Worm (Caenorhabditis elegans) whole organism, L4 larva: ENCODE measurements around the gene ZK1320.9.
A peak's percentile ranks its signal among the peaks of the same experiment; 100 is the strongest.

Experiments
- F10B5.3 ChIP-seq: sonication (generic microtip); optimal IDR thresholded peaks from 2 replicates; lab custom pipeline; 2016; ENCODE audit warnings: mild to moderate bottlenecking, missing genetic modification characterization, missing compliant biosample characterization
- F26F4.8 ChIP-seq: fragments of 200-800 bp; sonication (Bioruptor generic); conservative IDR thresholded peaks from 2 replicates; pipeline ENCODE4 v1.3.6; 2022; ENCODE audit warnings: missing genetic modification characterization, missing compliant biosample characterization
- R02D3.7 ChIP-seq: fragments of 150-350 bp; sonication (generic microtip); optimal IDR thresholded peaks from 3 replicates; lab custom pipeline; 2014; ENCODE audit warnings: missing biosample characterization, missing genetic modification characterization
- Y5F2A.4 ChIP-seq: fragments of 200-800 bp; sonication (Bioruptor generic); optimal IDR thresholded peaks from 2 replicates; lab custom pipeline; 2018; ENCODE audit warnings: mild to moderate bottlenecking, missing genetic modification characterization, missing compliant biosample characterization
- aha-1 ChIP-seq: fragments of 150-350 bp; peaks from one replicate; lab custom pipeline; 2014; ENCODE audit warnings: missing biosample characterization, missing genetic modification characterization
- ceh-82 ChIP-seq: sonication (generic microtip); optimal IDR thresholded peaks from 2 replicates; lab custom pipeline; 2017; ENCODE audit warnings: missing biosample characterization, missing genetic modification characterization
- daf-12 ChIP-seq: fragments of 150-350 bp; optimal IDR thresholded peaks from 2 replicates; lab custom pipeline; 2014; ENCODE audit warnings: missing biosample characterization, missing genetic modification reagents, missing genetic modification characterization
- daf-19 ChIP-seq: fragments of 200-800 bp; sonication (Bioruptor generic); conservative IDR thresholded peaks from 2 replicates; pipeline ENCODE4 v1.3.6; 2022; ENCODE audit warnings: missing genetic modification characterization, missing compliant biosample characterization
- dmd-8 ChIP-seq: fragments of 200-800 bp; sonication (Bioruptor generic); IDR thresholded peaks from 2 replicates; pipeline ENCODE4 v1.3.6; 2022; ENCODE audit warnings: missing genetic modification characterization, missing compliant biosample characterization
- dmd-9 ChIP-seq: fragments of 200-800 bp; sonication (Bioruptor generic); IDR thresholded peaks from 2 replicates; pipeline ENCODE4 v1.3.6; 2022; ENCODE audit warnings: missing genetic modification reagents, missing genetic modification characterization, missing compliant biosample characterization
- dpl-1 ChIP-seq: fragments of 150-350 bp; optimal IDR thresholded peaks from 2 replicates; lab custom pipeline; 2014; ENCODE audit warnings: missing biosample characterization, missing genetic modification reagents, missing genetic modification characterization
- duxl-1 ChIP-seq: sonication (generic microtip); optimal IDR thresholded peaks from 2 replicates; lab custom pipeline; 2016; ENCODE audit warnings: mild to moderate bottlenecking, missing genetic modification characterization, moderate library complexity, missing compliant biosample characterization; ENCODE audit not compliant: poor library complexity
- dve-1 ChIP-seq: sonication (generic microtip); optimal IDR thresholded peaks from 2 replicates; lab custom pipeline; 2017; ENCODE audit warnings: antibody characterized with exemption, mild to moderate bottlenecking, missing genetic modification characterization, missing compliant biosample characterization; ENCODE audit not compliant: insufficient read depth
- egl-43 ChIP-seq: fragments of 200-800 bp; sonication (Bioruptor generic); IDR thresholded peaks from 2 replicates; pipeline ENCODE4 v1.3.6; 2022; ENCODE audit warnings: missing genetic modification reagents, missing genetic modification characterization, missing compliant biosample characterization
- fkh-10 ChIP-seq: fragments of 150-350 bp; optimal IDR thresholded peaks from 2 replicates; lab custom pipeline; 2014; ENCODE audit warnings: missing biosample characterization, missing genetic modification reagents, missing genetic modification characterization
- fos-1 ChIP-seq: fragments of 150-350 bp; optimal IDR thresholded peaks from 2 replicates; lab custom pipeline; 2014; ENCODE audit warnings: missing biosample characterization, missing genetic modification characterization
- hif-1 ChIP-seq, 2 experiments: sonication (generic microtip); optimal IDR thresholded peaks; 2 replicates each; lab custom pipeline; 2016 to 2017; ENCODE audit warnings: missing compliant biosample characterization in 2 of 2, missing genetic modification characterization in 2 of 2, missing genetic modification reagents in 2 of 2, missing genotype in 2 of 2, mild to moderate bottlenecking in 1 of 2
- hlh-11 ChIP-seq: fragments of 200-800 bp; sonication (Bioruptor generic); optimal IDR thresholded peaks from 2 replicates; lab custom pipeline; 2018; ENCODE audit warnings: mild to moderate bottlenecking, missing genetic modification characterization, missing compliant biosample characterization
- hmg-1.1 ChIP-seq: fragments of 200-800 bp; sonication (Bioruptor generic); IDR thresholded peaks from 2 replicates; pipeline ENCODE4 v1.3.6; 2022; ENCODE audit warnings: missing genetic modification reagents, missing genetic modification characterization, missing compliant biosample characterization
- lin-13 ChIP-seq: fragments of 150-350 bp; optimal IDR thresholded peaks from 2 replicates; lab custom pipeline; 2014; ENCODE audit warnings: missing biosample characterization, missing genetic modification reagents, missing genetic modification characterization
- lin-29 ChIP-seq: fragments of 200-800 bp; sonication (Bioruptor generic); IDR thresholded peaks from 2 replicates; pipeline ENCODE4 v1.3.6; 2022; ENCODE audit warnings: missing genetic modification reagents, missing genetic modification characterization, missing compliant biosample characterization
- lin-38 ChIP-seq: fragments of 200-800 bp; sonication (Bioruptor generic); IDR thresholded peaks from 2 replicates; pipeline ENCODE4 v1.3.6; 2022; ENCODE audit warnings: missing genetic modification reagents, missing genetic modification characterization, missing compliant biosample characterization
- lin-39 ChIP-seq: fragments of 150-350 bp; optimal IDR thresholded peaks from 2 replicates; lab custom pipeline; 2014; ENCODE audit warnings: missing biosample characterization, missing genetic modification reagents, missing genetic modification characterization
- lsy-2 ChIP-seq, 2 experiments: fragments of 150-350 bp in 1 of 2; sonication (generic microtip) in 1 of 2; optimal IDR thresholded peaks; 2 replicates each; lab custom pipeline; 2014 to 2017; ENCODE audit warnings: missing biosample characterization in 2 of 2, missing genetic modification characterization in 2 of 2
- mdl-1 ChIP-seq, 2 experiments: fragments of 150-350 bp in 1 of 2; sonication (generic microtip) in 1 of 2; optimal IDR thresholded peaks; 2 replicates each; lab custom pipeline; 2014 to 2017; ENCODE audit warnings: missing biosample characterization in 2 of 2, missing genetic modification characterization in 2 of 2
- mxl-2 ChIP-seq: fragments of 200-800 bp; sonication (Bioruptor generic); conservative IDR thresholded peaks from 2 replicates; pipeline ENCODE4 v1.3.6; 2022; ENCODE audit warnings: missing genetic modification reagents, missing genetic modification characterization, missing compliant biosample characterization
- nhr-11 ChIP-seq: fragments of 150-350 bp; optimal IDR thresholded peaks from 2 replicates; lab custom pipeline; 2014; ENCODE audit warnings: missing biosample characterization, missing genetic modification characterization
- nhr-111 ChIP-seq: fragments of 200-800 bp; sonication (Bioruptor generic); optimal IDR thresholded peaks from 2 replicates; lab custom pipeline; 2018; ENCODE audit warnings: mild to moderate bottlenecking, missing genetic modification characterization, missing compliant biosample characterization
- nhr-25 ChIP-seq: sonication (generic microtip); optimal IDR thresholded peaks from 2 replicates; lab custom pipeline; 2017; ENCODE audit warnings: missing genetic modification characterization, mild to moderate bottlenecking, missing compliant biosample characterization, antibody characterized with exemption, moderate library complexity, borderline replicate concordance; ENCODE audit not compliant: insufficient read depth
- php-3 ChIP-seq: fragments of 200-800 bp; sonication (Bioruptor generic); IDR thresholded peaks from 2 replicates; pipeline ENCODE4 v1.3.6; 2022; ENCODE audit warnings: missing genetic modification reagents, missing genetic modification characterization, missing compliant biosample characterization
- set-16 ChIP-seq: fragments of 200-800 bp; sonication (Bioruptor generic); IDR thresholded peaks from 2 replicates; pipeline ENCODE4 v1.3.6; 2022; ENCODE audit warnings: missing genetic modification reagents, missing genetic modification characterization, missing compliant biosample characterization
- snpc-4 ChIP-seq: fragments of 150-350 bp; optimal IDR thresholded peaks from 2 replicates; lab custom pipeline; 2014; ENCODE audit warnings: missing biosample characterization, missing genetic modification characterization
- spr-1 ChIP-seq: sonication (generic microtip); optimal IDR thresholded peaks from 2 replicates; lab custom pipeline; 2016; ENCODE audit warnings: mild to moderate bottlenecking, missing genetic modification characterization, missing compliant biosample characterization
- tag-97 ChIP-seq: fragments of 200-800 bp; sonication (Bioruptor generic); IDR thresholded peaks from 2 replicates; pipeline ENCODE4 v1.3.6; 2022; ENCODE audit warnings: missing genetic modification characterization, missing compliant biosample characterization
- tra-1 ChIP-seq: fragments of 200-800 bp; sonication (Bioruptor generic); IDR thresholded peaks from 2 replicates; pipeline ENCODE4 v1.3.6; 2022; ENCODE audit warnings: missing genetic modification reagents, missing genetic modification characterization, missing compliant biosample characterization
- unc-62 ChIP-seq, 3 experiments: fragments of 150-350 bp in 1 of 3; sonication (generic microtip); optimal IDR thresholded peaks in 2 of 3; peaks in 1 of 3; 1 replicate in 1 of 3; 2 replicates in 2 of 3; lab custom pipeline; 2014 to 2017; ENCODE audit warnings: missing biosample characterization in 3 of 3, missing genetic modification characterization in 3 of 3, missing genetic modification reagents in 3 of 3, missing genotype in 1 of 3
- vab-7 ChIP-seq: fragments of 200-800 bp; sonication (Bioruptor generic); IDR thresholded peaks from 2 replicates; pipeline ENCODE4 v1.3.6; 2022; ENCODE audit warnings: missing genetic modification reagents, missing genetic modification characterization, missing compliant biosample characterization
- zag-1 ChIP-seq: fragments of 150-350 bp; optimal IDR thresholded peaks from 2 replicates; lab custom pipeline; 2014; ENCODE audit warnings: missing biosample characterization, missing genetic modification characterization
- zip-11 ChIP-seq: fragments of 200-800 bp; sonication (Bioruptor generic); IDR thresholded peaks from 2 replicates; pipeline ENCODE4 v1.3.6; 2022; ENCODE audit warnings: missing genetic modification characterization, missing compliant biosample characterization

The ZK1320.9 gene

DNA sequence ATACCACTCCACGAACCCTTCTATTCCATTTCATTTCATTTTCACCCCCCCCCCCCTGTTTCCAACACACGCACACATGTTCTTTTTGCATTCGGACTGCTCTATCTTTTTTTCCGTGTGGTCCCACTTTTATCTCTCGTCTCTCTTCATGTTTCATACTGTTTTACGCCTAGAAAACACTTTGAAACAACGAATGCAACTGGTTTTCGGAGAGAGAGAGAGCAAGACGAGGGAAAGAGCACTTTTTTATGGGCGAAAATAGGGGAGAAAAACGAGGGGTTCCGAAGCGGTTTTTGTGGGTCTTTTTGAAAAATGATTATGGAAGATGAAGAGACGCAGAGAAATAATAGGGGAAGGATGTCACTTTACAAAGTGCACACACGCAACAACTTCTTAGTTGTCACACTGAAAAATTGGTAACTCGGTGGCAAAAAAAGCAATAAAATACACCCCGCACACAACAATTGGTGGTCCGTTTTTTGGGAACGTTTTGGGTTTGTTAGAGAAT lies 40.7 kb upstream of the ZK1320.9 start:
- no peak for TF ChIP-seq duxl-1
- TF ChIP-seq vab-7 (GFP tag; lab: Robert Waterston, UW) = no peak
- TF ChIP-seq dpl-1 (GFP tag; lab: Kevin White, UChicago) = no peak
- 0 out of 2 replicates have a peak, but pooled peaks have one; percentile 10 for TF ChIP-seq egl-43 (GFP tag; lab: Robert Waterston, UW)
- TF ChIP-seq zip-11 (GFP tag; lab: Robert Waterston, UW) = no peak
- TF ChIP-seq hlh-11 (tag; lab: Kevin White, UChicago) = peak; percentile 12
- TF ChIP-seq spr-1 (tag; lab: Kevin White, UChicago) = no peak
- TF ChIP-seq lsy-2 (tag; optimal IDR thresholded peaks at IDR 0.05; lab: Kevin White, UChicago) = peak in 1 of 2 experiments; percentile 6
- 0 out of 2 replicates have a peak, but pooled peaks have one; percentile 42 for TF ChIP-seq tra-1 (GFP tag; lab: Robert Waterston, UW)
- TF ChIP-seq daf-19 (GFP tag; lab: Robert Waterston, UW) = no peak
- TF ChIP-seq lin-13 = no peak
- 0 out of 2 replicates have a peak, but pooled peaks have one; percentile 38 for TF ChIP-seq hmg-1.1 (GFP tag; lab: Robert Waterston, UW)
- no peak for TF ChIP-seq dmd-9 (GFP tag; lab: Robert Waterston, UW)
- peak; percentile 8 for TF ChIP-seq nhr-11 (tag; lab: Kevin White, UChicago)
- no peak for TF ChIP-seq lin-38
- TF ChIP-seq nhr-111 = no peak
- TF ChIP-seq zag-1 (tag; lab: Kevin White, UChicago) = no peak
- no peak for TF ChIP-seq set-16 (GFP tag; lab: Robert Waterston, UW)
- TF ChIP-seq mdl-1 (tag; optimal IDR thresholded peaks at IDR 0.05; lab: Kevin White, UChicago) = no peak
- TF ChIP-seq ceh-82 (tag; lab: Kevin White, UChicago) = no peak
- no peak for TF ChIP-seq fkh-10
- no peak for TF ChIP-seq dve-1 (tag; lab: Kevin White, UChicago)
- no peak for TF ChIP-seq dmd-8 (GFP tag; lab: Robert Waterston, UW)
- TF ChIP-seq php-3 (GFP tag; lab: Robert Waterston, UW) = no peak
- TF ChIP-seq lin-39 = no peak
- no peak for TF ChIP-seq F26F4.8 (GFP tag; lab: Robert Waterston, UW)
- no peak for TF ChIP-seq F10B5.3 (tag; lab: Kevin White, UChicago)
- TF ChIP-seq nhr-25 (tag; lab: Kevin White, UChicago) = no peak
- no peak for TF ChIP-seq daf-12 (tag; lab: Kevin White, UChicago)
- TF ChIP-seq tag-97 = no peak
- TF ChIP-seq unc-62 (GFP tag; optimal IDR thresholded peaks at IDR 0.05 in 1 of 2; lab: Kevin White, UChicago) = peak in 1 of 2 experiments; percentile 32
- no peak for TF ChIP-seq unc-62 (tag; optimal IDR thresholded peaks at IDR 0.05; lab: Kevin White, UChicago)
- no peak for TF ChIP-seq lin-29 (GFP tag; lab: Robert Waterston, UW)
- no peak for TF ChIP-seq Y5F2A.4 (GFP tag; lab: Kevin White, UChicago)
- TF ChIP-seq snpc-4 (tag; lab: Kevin White, UChicago) = no peak
- no peak for TF ChIP-seq mxl-2 (GFP tag; lab: Robert Waterston, UW)

DNA sequence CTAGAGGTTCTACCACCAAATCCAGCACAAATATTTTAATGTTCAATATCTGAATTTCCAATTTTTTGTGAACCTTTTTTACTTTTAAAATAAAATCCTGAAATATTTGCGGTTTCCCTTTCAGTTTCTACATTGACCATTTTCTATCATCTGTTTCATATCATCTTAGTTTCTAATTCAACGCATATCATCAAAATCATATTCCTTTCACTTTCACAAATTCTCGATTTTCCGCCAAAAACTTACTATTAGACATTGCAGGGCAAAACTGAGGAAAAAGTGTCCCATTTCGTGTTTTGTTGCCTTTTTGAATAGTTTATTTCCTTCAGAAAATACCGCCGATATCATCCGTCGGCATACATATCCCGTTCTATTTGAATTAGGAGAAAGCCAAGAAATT lies 38.5 kb upstream of the ZK1320.9 start:
- no peak for TF ChIP-seq fos-1 (tag; lab: Kevin White, UChicago)
- TF ChIP-seq aha-1 = peak; percentile 16
- TF ChIP-seq, all 104 proteins: peak for 1

- no peak for TF ChIP-seq fkh-10
- no peak for TF ChIP-seq hif-1 (tag; optimal IDR thresholded peaks at IDR 0.05; lab: Kevin White, UChicago)
- no peak for TF ChIP-seq R02D3.7
- TF ChIP-seq unc-62 (GFP tag; optimal IDR thresholded peaks at IDR 0.05 in 1 of 2; lab: Kevin White, UChicago) = peak in 1 of 2 experiments; percentile 36
- TF ChIP-seq unc-62 (tag; optimal IDR thresholded peaks at IDR 0.05; lab: Kevin White, UChicago) = no peak
Observed at ce11 chrII:9724464-9724863, 38.0 kb upstream of the ZK1320.9 start, which contains the start of gene cutl-2. Gene cutl-2, minus strand, starts transcription at chrII:9724673.
